Fruit fly (Drosophila melanogaster) whole organism, adult: Measurements from ENCODE around the gene arx.

Source experiments
- CG33017 ChIP-seq: fragments of 200-800 bp; sonication (Bioruptor generic); optimal IDR thresholded peaks from 2 replicates; lab custom pipeline; 2018; ENCODE audit warnings: missing biosample characterization, mild to moderate bottlenecking, missing genetic modification characterization, moderate library complexity
- Hr96 ChIP-seq: fragments of 200-800 bp; sonication (Bioruptor generic); optimal IDR thresholded peaks from 2 replicates; lab custom pipeline; 2016; ENCODE audit warnings: missing biosample characterization, missing genetic modification characterization
- bab1 ChIP-seq: fragments of 200-800 bp; sonication (Bioruptor generic); optimal IDR thresholded peaks from 3 replicates; lab custom pipeline; 2019; ENCODE audit warnings: missing biosample characterization, mild to moderate bottlenecking, missing genetic modification characterization, moderate library complexity
- cnc ChIP-seq, 2 experiments: fragments of >200 bp; optimal IDR thresholded peaks; 2 replicates each; lab custom pipeline; 2017
- kay ChIP-seq: fragments of 200-800 bp; sonication (Bioruptor generic); peaks from one replicate; lab custom pipeline; 2016; ENCODE audit warnings: missing biosample characterization, missing genetic modification characterization, borderline replicate concordance
- toe ChIP-seq: fragments of 200-800 bp; sonication (Bioruptor generic); optimal IDR thresholded peaks from 2 replicates; lab custom pipeline; 2016; ENCODE audit warnings: missing biosample characterization, missing genetic modification characterization

DNA sequence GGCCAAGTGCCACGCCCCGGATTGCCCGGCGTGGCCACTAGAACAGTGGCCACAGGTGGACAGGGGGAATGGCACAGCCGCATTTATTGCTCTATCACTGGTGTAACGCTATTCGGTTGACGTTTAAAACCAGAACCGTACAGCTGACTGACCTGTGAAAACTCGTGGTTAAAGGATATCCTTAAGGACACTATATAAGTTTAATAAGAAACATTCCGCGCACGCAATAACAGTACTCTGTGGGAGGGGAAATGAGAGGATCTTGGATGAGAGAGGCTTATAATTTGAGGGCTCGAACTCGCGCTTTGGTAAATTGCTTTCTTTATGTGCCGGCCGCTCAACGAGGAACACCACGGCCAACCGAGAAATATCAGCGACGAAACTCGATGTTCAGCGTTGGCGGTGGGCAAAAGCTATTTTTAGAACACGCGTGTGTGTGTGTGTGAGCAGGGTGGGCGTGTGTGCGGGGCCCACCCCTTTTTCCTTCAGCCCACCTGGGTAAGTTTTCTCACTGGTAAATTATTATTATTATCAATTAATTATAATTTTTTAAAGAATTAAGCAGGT is 5.0 kb downstream of the arx start:
- TF ChIP-seq cnc (optimal IDR thresholded peaks at IDR 0.05; lab: Kevin White, UChicago), result no peak
- no peak for TF ChIP-seq kay (GFP tag; lab: Kevin White, UChicago)
- no peak for TF ChIP-seq toe
- TF ChIP-seq Hr96 (GFP tag; lab: Kevin White, UChicago), result no peak
- no peak for TF ChIP-seq CG33017
- no peak for TF ChIP-seq bab1 (GFP tag; lab: Kevin White, UChicago)
